Fruit fly (Drosophila melanogaster) Kc167 (cell line): ENCODE measurements around the gene CG2147.

Experiments used
- Myc ChIP-seq: fragments of >200 bp; optimal IDR thresholded peaks from 2 replicates; lab custom pipeline; 2017; ENCODE audit warnings: missing external identifiers
- Sin3A ChIP-seq: fragments of >200 bp; optimal IDR thresholded peaks from 2 replicates; lab custom pipeline; 2018; ENCODE audit warnings: missing external identifiers
- h ChIP-seq: fragments of >200 bp; optimal IDR thresholded peaks from 3 replicates; lab custom pipeline; 2018; ENCODE audit warnings: missing external identifiers
- insv ChIP-seq: fragments of >200 bp; optimal IDR thresholded peaks from 3 replicates; lab custom pipeline; 2018; ENCODE audit warnings: missing external identifiers
- psq ChIP-seq: fragments of >200 bp; optimal IDR thresholded peaks from 2 replicates; lab custom pipeline; 2017; ENCODE audit warnings: missing external identifiers

DNA sequence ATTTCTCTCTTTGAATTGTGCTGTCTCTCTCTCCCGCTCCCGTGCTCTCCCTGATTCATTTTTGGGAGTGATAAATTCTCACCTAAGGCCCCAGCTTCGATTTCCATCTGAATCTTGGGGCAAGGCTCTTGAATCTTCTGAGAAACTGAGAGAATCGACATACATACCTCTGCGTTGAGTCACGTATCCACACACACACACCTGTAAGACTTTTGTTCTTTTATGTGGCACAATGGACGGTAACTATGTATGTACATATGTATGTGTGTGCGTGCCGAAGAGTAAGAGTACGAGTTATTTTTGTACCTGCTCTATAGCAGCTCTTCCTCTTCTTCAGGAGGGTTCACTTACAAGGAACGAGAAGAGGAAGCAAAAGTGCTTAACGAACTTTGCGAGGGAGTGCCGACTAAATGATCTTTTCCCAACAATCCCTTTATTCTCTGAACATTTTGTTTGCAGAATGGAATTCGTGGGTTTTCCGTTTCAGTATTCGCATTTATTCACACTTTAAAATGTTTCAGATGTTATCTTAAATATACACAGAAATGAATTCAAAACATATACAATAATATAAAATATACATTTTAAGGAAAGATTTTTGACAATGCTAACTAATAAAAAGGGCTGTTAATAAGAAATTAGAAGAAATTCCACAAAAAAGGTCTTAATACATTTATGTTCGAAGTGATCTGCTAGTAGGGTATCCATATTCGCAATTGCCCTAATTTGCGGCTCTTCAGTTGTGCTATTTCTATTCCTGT, 25.2 kb upstream of the CG2147 start:
- no peak for TF ChIP-seq psq (lab: Kevin White, UChicago)
- TF ChIP-seq h (lab: Kevin White, UChicago), result no peak
- TF ChIP-seq insv, result no peak
- no peak for TF ChIP-seq Sin3A (lab: Kevin White, UChicago)
- no peak for TF ChIP-seq Myc (lab: Kevin White, UChicago)
